Fruit fly (Drosophila melanogaster): Measurements from ENCODE around the gene santa-maria.
A peak's percentile ranks its signal among the peaks of the same experiment; 100 is the strongest.

The santa-maria gene

dm6 chr2L:7411947-7412621 is 39.0 kb downstream of the santa-maria start, which contains the start of gene chm (continued):
- TF ChIP-seq Camta (GFP tag; optimal IDR thresholded peaks at IDR 0.05): no peak
- peak in 1 of 2 experiments; percentile 6 for TF ChIP-seq insv (GFP tag; optimal IDR thresholded peaks at IDR 0.05)
- no peak for TF ChIP-seq cwo (GFP tag; optimal IDR thresholded peaks at IDR 0.05)
- TF ChIP-seq CG9609 (GFP tag; optimal IDR thresholded peaks at IDR 0.05): no peak
- no peak for TF ChIP-seq kay (GFP tag; optimal IDR thresholded peaks at IDR 0.05)
- TF ChIP-seq YL-1 (GFP tag; optimal IDR thresholded peaks at IDR 0.05): peak; percentile 27
- 0 out of 3 replicates have a peak, but pooled peaks have one; percentile 11 for TF ChIP-seq CG2889 (GFP tag; IDR thresholded peaks at IDR 0.05)
- peak; percentile 77 for TF ChIP-seq CG9797 (GFP tag; optimal IDR thresholded peaks at IDR 0.05)
- peak; percentile 8 for TF ChIP-seq ftz-f1 (GFP tag; optimal IDR thresholded peaks at IDR 0.05)
- TF ChIP-seq CG15514 (GFP tag; optimal IDR thresholded peaks at IDR 0.05): peak; percentile 46
- TF ChIP-seq CG34376 (GFP tag; optimal IDR thresholded peaks at IDR 0.05): peak; percentile 45
- TF ChIP-seq CTCF (GFP tag; optimal IDR thresholded peaks at IDR 0.05): no peak
- TF ChIP-seq CG1024 (GFP tag; IDR thresholded peaks at IDR 0.05): no peak
- TF ChIP-seq gcm (GFP tag; optimal IDR thresholded peaks at IDR 0.05): no peak
- no peak for TF ChIP-seq CG2199 (GFP tag; IDR thresholded peaks at IDR 0.05)
- no peak for TF ChIP-seq CG6175 (GFP tag; IDR thresholded peaks at IDR 0.05)
- no peak for TF ChIP-seq CG10959 (GFP tag; IDR thresholded peaks at IDR 0.05)
- no peak for TF ChIP-seq Optix (GFP tag; IDR thresholded peaks at IDR 0.05)
- peak; percentile 92 for TF ChIP-seq CG6791 (GFP tag; IDR thresholded peaks at IDR 0.05; ENCODE audit: partially characterized antibody)
- TF ChIP-seq ato (GFP tag; IDR thresholded peaks at IDR 0.05; ENCODE audit: partially characterized antibody): peak; percentile 76
- TF ChIP-seq CG33213 (GFP tag; optimal IDR thresholded peaks at IDR 0.05): peak; percentile 40
- no peak for TF ChIP-seq stc (GFP tag; IDR thresholded peaks at IDR 0.05)
- TF ChIP-seq chm (GFP tag; IDR thresholded peaks at IDR 0.05): peak; percentile 76; the same call in 1 of the 2 replicates
- peak; percentile 79 for TF ChIP-seq CG2129 (GFP tag; IDR thresholded peaks at IDR 0.05; ENCODE audit: partially characterized antibody)
- peak; percentile 90 for TF ChIP-seq knrl (GFP tag; IDR thresholded peaks at IDR 0.05; ENCODE audit: partially characterized antibody)
- no peak for TF ChIP-seq slp2 (GFP tag; optimal IDR thresholded peaks at IDR 0.05)
- peak; percentile 65 for TF ChIP-seq MESR4 (GFP tag; optimal IDR thresholded peaks at IDR 0.05)
- peak; percentile 87 for TF ChIP-seq Ets65A (GFP tag)
- TF ChIP-seq row (GFP tag; IDR thresholded peaks at IDR 0.05): peak; percentile 94
- TF ChIP-seq CG13296 (GFP tag; optimal IDR thresholded peaks at IDR 0.05): peak; percentile 28
- 0 out of 2 replicates have a peak, but pooled peaks have one; percentile 5 for TF ChIP-seq CG4360 (GFP tag; IDR thresholded peaks at IDR 0.05)
- peak; percentile 50 for TF ChIP-seq grau (tag; optimal IDR thresholded peaks at IDR 0.05)
- 0 out of 2 replicates have a peak, but pooled peaks have one; percentile 13 for TF ChIP-seq CG14441 (GFP tag; IDR thresholded peaks at IDR 0.05)
- TF ChIP-seq peb (GFP tag; IDR thresholded peaks at IDR 0.05): no peak
- peak; percentile 45; the same call in 1 of the 3 replicates for TF ChIP-seq Dbx (GFP tag; IDR thresholded peaks at IDR 0.05)
- peak; percentile 26 for TF ChIP-seq Nf-YC (tag; optimal IDR thresholded peaks at IDR 0.05)
- TF ChIP-seq shn (GFP tag; optimal IDR thresholded peaks at IDR 0.05): peak; percentile 3
- TF ChIP-seq Taf1 (GFP tag; IDR thresholded peaks at IDR 0.05): no peak
- TF ChIP-seq CG2116 (GFP tag; optimal IDR thresholded peaks at IDR 0.05): peak; percentile 27
- TF ChIP-seq gem (tag; optimal IDR thresholded peaks at IDR 0.05): no peak
- TF ChIP-seq CG14860 (GFP tag; IDR thresholded peaks at IDR 0.05; ENCODE audit: partially characterized antibody): peak; percentile 84
- TF ChIP-seq CG33557 (GFP tag; optimal IDR thresholded peaks at IDR 0.05): no peak
- no peak for TF ChIP-seq CG17359 (tag; optimal IDR thresholded peaks at IDR 0.05)
- TF ChIP-seq Hr51 (GFP tag; optimal IDR thresholded peaks at IDR 0.05): peak in 1 of 2 experiments; percentile 1
- peak; percentile 38 for TF ChIP-seq tin (GFP tag; optimal IDR thresholded peaks at IDR 0.05)
- TF ChIP-seq Fer1 (GFP tag; optimal IDR thresholded peaks at IDR 0.05): peak; percentile 21
- peak; percentile 56 for TF ChIP-seq Dref (GFP tag; IDR thresholded peaks at IDR 0.05)
- peak; percentile 47 to 49 for TF ChIP-seq dpn (GFP tag; optimal IDR thresholded peaks at IDR 0.05)
- TF ChIP-seq Pdp1 (GFP tag; optimal IDR thresholded peaks at IDR 0.05): peak; percentile 20 to 46
- no peak for TF ChIP-seq CG11093 (GFP tag; IDR thresholded peaks at IDR 0.05)
